Fruit fly (Drosophila melanogaster): ENCODE measurements around the gene CG11899.

DNA sequence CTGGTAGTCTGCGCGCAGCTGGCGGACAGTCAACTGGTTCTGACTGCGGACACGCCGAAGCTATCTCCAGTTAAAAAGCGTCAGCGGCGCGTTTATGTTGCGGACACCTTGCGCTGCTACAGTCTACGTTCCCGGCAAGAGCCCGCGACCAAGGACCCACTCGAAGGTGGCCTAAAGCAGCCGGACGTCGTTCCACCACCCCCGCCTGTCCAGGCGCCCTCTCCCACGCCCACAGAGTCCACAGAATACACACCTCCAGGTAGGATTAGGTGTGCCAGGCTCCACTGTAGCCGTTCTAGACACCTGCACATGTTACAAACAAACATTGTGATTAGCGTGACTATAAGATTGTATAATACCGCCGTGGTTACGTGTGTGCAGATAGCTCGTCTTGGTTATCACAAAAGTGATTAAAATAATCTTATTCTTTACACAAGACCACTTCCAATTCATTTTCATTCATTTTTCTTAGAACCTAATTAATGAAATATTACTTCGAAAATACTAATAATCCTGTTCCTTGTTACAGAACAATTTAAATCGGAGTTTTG lies 30.4 kb downstream of the CG11899 start:
- TF ChIP-seq pan (optimal IDR thresholded peaks at IDR 0.05) (no peak), Dll (optimal IDR thresholded peaks at IDR 0.05) (no peak)

Measured in whole organism.